Fruit fly (Drosophila melanogaster): Measurements from ENCODE around the gene CG9902.

Gene CG9902

DNA sequence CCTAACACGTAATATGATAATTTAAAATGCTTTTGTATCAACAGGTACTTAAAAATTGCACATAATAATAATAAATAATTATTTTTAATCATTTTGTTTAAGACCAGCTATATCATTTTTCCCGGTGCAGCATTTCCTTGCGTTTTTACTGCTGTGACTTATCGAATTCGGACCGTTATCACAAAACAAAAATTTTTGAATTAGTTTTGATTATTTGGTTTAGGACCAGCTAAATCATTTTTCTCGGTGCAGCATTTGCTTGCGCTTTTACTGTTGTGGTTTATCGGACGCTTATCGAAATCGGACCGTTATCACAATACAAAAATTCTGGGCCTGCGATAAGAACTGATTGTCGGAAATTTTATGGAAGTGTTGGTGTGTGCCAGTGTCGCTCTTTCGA, 5.2 kb upstream of the CG9902 start (continued):
- TF ChIP-seq CG4730 (GFP tag; IDR thresholded peaks at IDR 0.05) (no peak), pita (GFP tag; optimal IDR thresholded peaks at IDR 0.05) (no peak), MESR4 (GFP tag; optimal IDR thresholded peaks at IDR 0.05) (no peak), dmrt11E (tag; optimal IDR thresholded peaks at IDR 0.05) (peak; percentile 81), NC2α (GFP tag; optimal IDR thresholded peaks at IDR 0.05) (no peak), CG13775 (GFP tag; optimal IDR thresholded peaks at IDR 0.05) (peak; percentile 81), CG18476 (GFP tag; optimal IDR thresholded peaks at IDR 0.05) (peak; percentile 65), CG6689 (GFP tag; IDR thresholded peaks at IDR 0.05) (peak; percentile 79), lov (optimal IDR thresholded peaks at IDR 0.05) (no peak), lov (GFP tag; IDR thresholded peaks at IDR 0.05) (0 out of 3 replicates have a peak, but pooled peaks have one; percentile 53), CG10321 (GFP tag; IDR thresholded peaks at IDR 0.05) (no peak), gfzf (GFP tag; optimal IDR thresholded peaks at IDR 0.05) (no peak), CG17328 (GFP tag; IDR thresholded peaks at IDR 0.05) (peak; percentile 70), Trl (optimal IDR thresholded peaks at IDR 0.05) (no peak), Trl (GFP tag; optimal IDR thresholded peaks at IDR 0.05) (peak; percentile 49), cato (GFP tag; optimal IDR thresholded peaks at IDR 0.05; ENCODE audit: borderline replicate concordance) (peak; percentile 42), esg (GFP tag; conservative IDR thresholded peaks at IDR 0.05) (peak; percentile 73), CG8359 (GFP tag; optimal IDR thresholded peaks at IDR 0.05; ENCODE audit: borderline replicate concordance) (peak; percentile 44), bsh (GFP tag; optimal IDR thresholded peaks at IDR 0.05) (peak; percentile 71 to 89), CG17361 (GFP tag; IDR thresholded peaks at IDR 0.05) (peak; percentile 89), CG6813 (GFP tag; optimal IDR thresholded peaks at IDR 0.05) (peak; percentile 83), CG6654 (GFP tag; optimal IDR thresholded peaks at IDR 0.05) (peak; percentile 63), BtbVII (GFP tag; optimal IDR thresholded peaks at IDR 0.05) (peak; percentile 84), sob (GFP tag; IDR thresholded peaks at IDR 0.05) (peak; percentile 79), CG10267 (tag; optimal IDR thresholded peaks at IDR 0.05) (peak; percentile 74), tgo (GFP tag; IDR thresholded peaks at IDR 0.05) (peak; percentile 69), CG12219 (GFP tag; optimal IDR thresholded peaks at IDR 0.05) (peak; percentile 75), Drgx (GFP tag; IDR thresholded peaks at IDR 0.05) (peak; percentile 74), Nf-YB (GFP tag; optimal IDR thresholded peaks at IDR 0.05) (peak; percentile 62), slou (GFP tag; optimal IDR thresholded peaks at IDR 0.05) (peak; percentile 68)

DNA sequence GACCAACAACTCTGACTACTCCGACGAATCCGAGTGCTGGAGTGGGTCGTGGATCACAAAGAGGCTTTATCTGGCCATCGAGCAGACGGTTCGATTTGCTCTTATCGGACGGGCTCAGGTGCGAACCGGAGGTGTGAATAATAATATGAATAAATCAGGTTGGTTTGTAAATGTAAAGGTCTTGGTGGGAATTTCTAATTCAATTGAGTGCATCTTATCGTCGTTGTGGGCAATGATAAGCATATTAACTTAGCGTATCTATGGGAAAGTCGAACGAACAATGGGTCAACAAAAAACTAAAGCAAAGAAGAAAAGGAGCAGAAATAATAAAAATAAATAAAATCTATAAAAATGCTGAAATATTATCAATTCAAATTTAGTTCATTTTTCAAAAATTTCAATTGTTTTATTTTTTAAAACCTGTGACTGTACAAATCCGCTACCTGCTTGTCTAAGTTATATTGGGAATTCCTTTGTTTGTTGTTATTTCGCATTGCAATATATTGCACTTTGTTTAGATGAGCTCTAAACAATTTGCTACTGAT, 6.4 kb downstream of the CG9902 start, which contains the start of gene CG9903:
CG9903 (minus strand) TSS at position 51 of the 545 bp plus-strand sequence.
- peak; percentile 44 for TF ChIP-seq grn (GFP tag; optimal IDR thresholded peaks at IDR 0.05)
- TF ChIP-seq CG10274 (GFP tag; optimal IDR thresholded peaks at IDR 0.05): no peak
- no peak for TF ChIP-seq CG15011 (GFP tag; optimal IDR thresholded peaks at IDR 0.05)
- 0 out of 2 replicates have a peak, but pooled peaks have one; percentile 13 for TF ChIP-seq sens-2 (GFP tag; IDR thresholded peaks at IDR 0.05)
- TF ChIP-seq exex (tag; optimal IDR thresholded peaks at IDR 0.05): peak; percentile 17
- TF ChIP-seq sug (tag; optimal IDR thresholded peaks at IDR 0.05): peak; percentile 6

DNA sequence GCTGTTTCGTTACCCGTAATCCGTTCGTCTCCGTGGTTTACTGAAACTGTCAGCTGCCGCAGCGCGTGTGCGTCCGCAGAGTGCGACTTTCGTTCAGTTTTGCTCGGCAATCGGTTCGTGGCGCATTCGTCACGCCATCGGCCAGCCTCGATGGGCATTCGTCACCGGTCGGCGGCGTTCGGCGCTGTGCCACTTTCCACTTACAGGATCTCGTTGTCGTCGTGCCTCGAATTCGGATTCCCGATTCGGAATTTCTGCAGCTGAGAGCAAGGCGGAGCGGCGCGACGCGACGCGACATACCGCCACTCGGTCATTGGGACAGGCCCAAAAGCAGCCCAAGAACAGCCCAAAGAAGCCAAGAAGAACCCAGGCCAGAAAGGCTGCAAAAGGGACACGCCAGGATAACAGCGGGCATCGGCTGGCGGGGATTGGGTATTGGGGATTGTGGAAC, 14.2 kb downstream of the CG9902 start, which contains the start of gene para:
para (minus strand) TSS at position 51 of the 451 bp plus-strand sequence.
- TF ChIP-seq gsb-n (tag; optimal IDR thresholded peaks at IDR 0.05) (no peak), Deaf1 (tag; optimal IDR thresholded peaks at IDR 0.05) (peak; percentile 95), CG10431 (GFP tag; optimal IDR thresholded peaks at IDR 0.05) (no peak), knrl (GFP tag; IDR thresholded peaks at IDR 0.05; ENCODE audit: partially characterized antibody) (no peak), chinmo (GFP tag; IDR thresholded peaks at IDR 0.05; ENCODE audit: partially characterized antibody) (no peak), CG18599 (GFP tag; optimal IDR thresholded peaks at IDR 0.05) (peak; percentile 4), zf30C (GFP tag; optimal IDR thresholded peaks at IDR 0.05) (no peak), CG10543 (GFP tag; optimal IDR thresholded peaks at IDR 0.05) (peak; percentile 24), Meics (GFP tag; optimal IDR thresholded peaks at IDR 0.05) (peak; percentile 37), crol (GFP tag; IDR thresholded peaks at IDR 0.05) (peak; percentile 19; the same call in 1 of the 2 replicates), CG13894 (tag; optimal IDR thresholded peaks at IDR 0.05) (peak; percentile 57), abd-A (tag; optimal IDR thresholded peaks at IDR 0.05) (peak; percentile 42), Adf1 (GFP tag; IDR thresholded peaks at IDR 0.05) (peak; percentile 15; the same call in 1 of the 2 replicates), Med (GFP tag) (peak; percentile 57)
